Fruit fly (Drosophila melanogaster) whole organism, prepupa: ENCODE measurements around the gene CG5180.
A peak's percentile ranks its signal among the peaks of the same experiment; 100 is the strongest.

Source experiments
- Blimp-1 ChIP-seq: fragments of 200-800 bp; sonication (Bioruptor generic); optimal IDR thresholded peaks from 3 replicates; lab custom pipeline; 2017; ENCODE audit warnings: missing biosample characterization, missing genetic modification characterization, mild to moderate bottlenecking, moderate library complexity, missing genetic modification reagents
- CG10669 ChIP-seq: fragments of 200-800 bp; sonication (Bioruptor generic); optimal IDR thresholded peaks from 3 replicates; lab custom pipeline; 2018; ENCODE audit warnings: missing biosample characterization, mild to moderate bottlenecking, missing genetic modification characterization, moderate library complexity
- CG11294 ChIP-seq: fragments of 200-800 bp; sonication (Bioruptor generic); IDR thresholded peaks from 2 replicates; pipeline ENCODE4 v1.3.6; 2022; ENCODE audit warnings: missing biosample characterization, missing genetic modification characterization
- CG11762 ChIP-seq: fragments of 200-800 bp; sonication (Bioruptor generic); optimal IDR thresholded peaks from 3 replicates; lab custom pipeline; 2016; ENCODE audit warnings: missing biosample characterization, missing genetic modification characterization; ENCODE audit not compliant: insufficient read depth
- CG11902 ChIP-seq: fragments of 200-800 bp; sonication (Bioruptor generic); optimal IDR thresholded peaks from 3 replicates; lab custom pipeline; 2016; ENCODE audit warnings: missing biosample characterization, missing genetic modification characterization
- CG15336 ChIP-seq: fragments of 200-800 bp; sonication (Bioruptor generic); IDR thresholded peaks from 2 replicates; pipeline ENCODE4 v1.3.6; 2022; ENCODE audit warnings: missing biosample characterization, missing genetic modification characterization
- CG1621 ChIP-seq: fragments of 200-800 bp; sonication (Bioruptor generic); optimal IDR thresholded peaks from 3 replicates; lab custom pipeline; 2018; ENCODE audit warnings: missing biosample characterization, mild to moderate bottlenecking, missing genetic modification characterization
- CG16779 ChIP-seq: fragments of 200-800 bp; sonication (Bioruptor generic); optimal IDR thresholded peaks from 3 replicates; lab custom pipeline; 2017; ENCODE audit warnings: missing biosample characterization, mild to moderate bottlenecking, missing genetic modification characterization
- CG3032 ChIP-seq: fragments of 200-800 bp; optimal IDR thresholded peaks from 2 replicates; lab custom pipeline; 2019; ENCODE audit warnings: missing biosample characterization, mild to moderate bottlenecking, missing genetic modification characterization, moderate library complexity
- CG3919 ChIP-seq: fragments of 200-800 bp; sonication (Bioruptor generic); optimal IDR thresholded peaks from 3 replicates; lab custom pipeline; 2016; ENCODE audit warnings: missing biosample characterization, missing genetic modification characterization
- CG4318 ChIP-seq: fragments of 200-800 bp; sonication (Bioruptor generic); optimal IDR thresholded peaks from 3 replicates; lab custom pipeline; 2017; ENCODE audit warnings: missing biosample characterization, mild to moderate bottlenecking, missing genetic modification characterization
- CG6163 ChIP-seq: fragments of 200-800 bp; sonication (Bioruptor generic); IDR thresholded peaks from 3 replicates; pipeline ENCODE4 v1.3.6; 2022; ENCODE audit warnings: missing biosample characterization, missing genetic modification characterization
- CG6276 ChIP-seq: fragments of 200-800 bp; sonication (Bioruptor generic); optimal IDR thresholded peaks from 2 replicates; lab custom pipeline; 2017; ENCODE audit warnings: missing biosample characterization, mild to moderate bottlenecking, missing genetic modification characterization
- CG6792 ChIP-seq: fragments of 200-800 bp; sonication (Bioruptor generic); optimal IDR thresholded peaks from 3 replicates; lab custom pipeline; 2016; ENCODE audit warnings: missing biosample characterization, missing genetic modification characterization
- CG6808 ChIP-seq: fragments of 200-800 bp; sonication (Bioruptor generic); optimal IDR thresholded peaks from 3 replicates; lab custom pipeline; 2017; ENCODE audit warnings: missing biosample characterization, missing genetic modification characterization, mild to moderate bottlenecking, moderate library complexity, missing genetic modification reagents
- CG6854 ChIP-seq: fragments of 200-800 bp; sonication (Bioruptor generic); optimal IDR thresholded peaks from 2 replicates; lab custom pipeline; 2017; ENCODE audit warnings: missing biosample characterization, mild to moderate bottlenecking, missing genetic modification characterization
- CG7368 ChIP-seq: fragments of 200-800 bp; sonication (Bioruptor generic); optimal IDR thresholded peaks from 3 replicates; lab custom pipeline; 2016; ENCODE audit warnings: missing biosample characterization, missing genetic modification characterization
- CG8119 ChIP-seq: fragments of 200-800 bp; sonication (Bioruptor generic); IDR thresholded peaks from 3 replicates; pipeline ENCODE4 v1.3.6; 2022; ENCODE audit warnings: missing biosample characterization, missing genetic modification characterization
- CG8319 ChIP-seq: fragments of 200-800 bp; sonication (Bioruptor generic); optimal IDR thresholded peaks from 3 replicates; lab custom pipeline; 2016; ENCODE audit warnings: missing biosample characterization, missing genetic modification characterization
- CG8632 ChIP-seq: fragments of 200-800 bp; sonication (Bioruptor generic); optimal IDR thresholded peaks from 3 replicates; lab custom pipeline; 2016; ENCODE audit warnings: missing biosample characterization, missing genetic modification characterization
- CG9139 ChIP-seq: fragments of 200-800 bp; sonication (Bioruptor generic); optimal IDR thresholded peaks from 3 replicates; lab custom pipeline; 2017; ENCODE audit warnings: missing biosample characterization, mild to moderate bottlenecking, missing genetic modification characterization
- Eip75B ChIP-seq: fragments of 200-800 bp; sonication (Bioruptor generic); optimal IDR thresholded peaks from 3 replicates; lab custom pipeline; 2016; ENCODE audit warnings: missing biosample characterization, missing genetic modification characterization
- Eip78C ChIP-seq: fragments of 200-800 bp; sonication (Bioruptor generic); peaks from one replicate; lab custom pipeline; 2016; ENCODE audit warnings: missing biosample characterization, missing genetic modification characterization
- Eip93F ChIP-seq: fragments of 200-800 bp; sonication (Bioruptor generic); optimal IDR thresholded peaks from 2 replicates; lab custom pipeline; 2016; ENCODE audit warnings: missing biosample characterization, mild to moderate bottlenecking, missing genetic modification characterization
- Ets21C ChIP-seq: fragments of 200-800 bp; sonication (Bioruptor generic); optimal IDR thresholded peaks from 3 replicates; lab custom pipeline; 2016; ENCODE audit warnings: missing biosample characterization, missing genetic modification characterization
- Ets96B ChIP-seq: fragments of 200-800 bp; optimal IDR thresholded peaks from 2 replicates; lab custom pipeline; 2019; ENCODE audit warnings: missing biosample characterization, mild to moderate bottlenecking, missing genetic modification characterization, moderate library complexity
- Hr4 ChIP-seq: fragments of 200-800 bp; sonication (Bioruptor generic); optimal IDR thresholded peaks from 3 replicates; lab custom pipeline; 2016; ENCODE audit warnings: missing biosample characterization, missing genetic modification characterization
- Lpt ChIP-seq: fragments of 200-800 bp; sonication (Bioruptor generic); optimal IDR thresholded peaks from 3 replicates; lab custom pipeline; 2016; ENCODE audit warnings: missing biosample characterization, missing genetic modification characterization
- Met ChIP-seq: fragments of 200-800 bp; sonication (Bioruptor generic); optimal IDR thresholded peaks from 3 replicates; lab custom pipeline; 2016; ENCODE audit warnings: missing biosample characterization, missing genetic modification characterization
- OdsH ChIP-seq: fragments of 200-800 bp; sonication (Bioruptor generic); optimal IDR thresholded peaks from 3 replicates; lab custom pipeline; 2016; ENCODE audit warnings: missing biosample characterization, missing genetic modification characterization
- Smox ChIP-seq: fragments of 200-800 bp; sonication (Bioruptor generic); optimal IDR thresholded peaks from 3 replicates; lab custom pipeline; 2016; ENCODE audit warnings: missing biosample characterization, missing genetic modification characterization
- Sox14 ChIP-seq: fragments of 200-800 bp; sonication (Bioruptor generic); optimal IDR thresholded peaks from 3 replicates; lab custom pipeline; 2016; ENCODE audit warnings: missing biosample characterization, missing genetic modification characterization
- Sox15 ChIP-seq: fragments of 200-800 bp; sonication (Bioruptor generic); optimal IDR thresholded peaks from 3 replicates; lab custom pipeline; 2016; ENCODE audit warnings: missing biosample characterization, missing genetic modification characterization
- achi ChIP-seq: fragments of 200-800 bp; sonication (Bioruptor generic); optimal IDR thresholded peaks from 3 replicates; lab custom pipeline; 2016; ENCODE audit warnings: missing biosample characterization, missing genetic modification characterization
- acj6 ChIP-seq: fragments of 200-800 bp; sonication (Bioruptor generic); optimal IDR thresholded peaks from 3 replicates; lab custom pipeline; 2016; ENCODE audit warnings: missing biosample characterization, missing genetic modification characterization
- cyc ChIP-seq: fragments of 200-800 bp; sonication (Bioruptor generic); optimal IDR thresholded peaks from 3 replicates; lab custom pipeline; 2016; ENCODE audit warnings: missing biosample characterization, missing genetic modification characterization
- dac ChIP-seq: fragments of 200-800 bp; sonication (Bioruptor generic); optimal IDR thresholded peaks from 2 replicates; lab custom pipeline; 2017; ENCODE audit warnings: missing biosample characterization, mild to moderate bottlenecking, missing genetic modification characterization
- eg ChIP-seq: fragments of 200-800 bp; sonication (Bioruptor generic); IDR thresholded peaks from 3 replicates; pipeline ENCODE4 v1.3.6; 2022; ENCODE audit warnings: missing biosample characterization, missing genetic modification characterization
- esn ChIP-seq: fragments of 200-800 bp; sonication (Bioruptor generic); optimal IDR thresholded peaks from 2 replicates; lab custom pipeline; 2016; ENCODE audit warnings: missing biosample characterization, mild to moderate bottlenecking, missing genetic modification characterization, moderate library complexity
- fd59A ChIP-seq: fragments of 200-800 bp; sonication (Bioruptor generic); optimal IDR thresholded peaks from 2 replicates; lab custom pipeline; 2017; ENCODE audit warnings: missing biosample characterization, mild to moderate bottlenecking, missing genetic modification characterization, missing genetic modification reagents
- fkh ChIP-seq: fragments of 200-800 bp; sonication (Bioruptor generic); optimal IDR thresholded peaks from 3 replicates; lab custom pipeline; 2017; ENCODE audit warnings: missing biosample characterization, mild to moderate bottlenecking, missing genetic modification characterization, moderate library complexity
- net ChIP-seq: fragments of 200-800 bp; sonication (Bioruptor generic); optimal IDR thresholded peaks from 3 replicates; lab custom pipeline; 2016; ENCODE audit warnings: missing biosample characterization, missing genetic modification characterization
- pdm3 ChIP-seq: fragments of 200-800 bp; sonication (Bioruptor generic); optimal IDR thresholded peaks from 3 replicates; lab custom pipeline; 2016; ENCODE audit warnings: missing biosample characterization, missing genetic modification characterization
- salr ChIP-seq, 2 experiments: fragments of 200-800 bp; sonication (Bioruptor generic); optimal IDR thresholded peaks; 3 replicates each; lab custom pipeline; 2016 to 2018; ENCODE audit warnings: missing biosample characterization in 2 of 2, missing genetic modification characterization in 2 of 2, mild to moderate bottlenecking in 1 of 2
- spab ChIP-seq: fragments of 200-800 bp; sonication (Bioruptor generic); optimal IDR thresholded peaks from 2 replicates; lab custom pipeline; 2017; ENCODE audit warnings: missing biosample characterization, mild to moderate bottlenecking, missing genetic modification characterization, missing genetic modification reagents
- ss ChIP-seq, 2 experiments: fragments of 200-800 bp; sonication (Bioruptor generic); optimal IDR thresholded peaks; 2 replicates in 1 of 2; 3 replicates in 1 of 2; lab custom pipeline; 2017 to 2018; ENCODE audit warnings: mild to moderate bottlenecking in 2 of 2, missing biosample characterization in 2 of 2, missing genetic modification characterization in 2 of 2, moderate library complexity in 1 of 2
- svp ChIP-seq: fragments of 200-800 bp; sonication (Bioruptor generic); peaks from one replicate; lab custom pipeline; 2016; ENCODE audit warnings: missing biosample characterization, missing genetic modification characterization
- topi ChIP-seq: fragments of 200-800 bp; sonication (Bioruptor generic); optimal IDR thresholded peaks from 3 replicates; lab custom pipeline; 2016; ENCODE audit warnings: missing biosample characterization, missing genetic modification characterization

The CG5180 gene

DNA sequence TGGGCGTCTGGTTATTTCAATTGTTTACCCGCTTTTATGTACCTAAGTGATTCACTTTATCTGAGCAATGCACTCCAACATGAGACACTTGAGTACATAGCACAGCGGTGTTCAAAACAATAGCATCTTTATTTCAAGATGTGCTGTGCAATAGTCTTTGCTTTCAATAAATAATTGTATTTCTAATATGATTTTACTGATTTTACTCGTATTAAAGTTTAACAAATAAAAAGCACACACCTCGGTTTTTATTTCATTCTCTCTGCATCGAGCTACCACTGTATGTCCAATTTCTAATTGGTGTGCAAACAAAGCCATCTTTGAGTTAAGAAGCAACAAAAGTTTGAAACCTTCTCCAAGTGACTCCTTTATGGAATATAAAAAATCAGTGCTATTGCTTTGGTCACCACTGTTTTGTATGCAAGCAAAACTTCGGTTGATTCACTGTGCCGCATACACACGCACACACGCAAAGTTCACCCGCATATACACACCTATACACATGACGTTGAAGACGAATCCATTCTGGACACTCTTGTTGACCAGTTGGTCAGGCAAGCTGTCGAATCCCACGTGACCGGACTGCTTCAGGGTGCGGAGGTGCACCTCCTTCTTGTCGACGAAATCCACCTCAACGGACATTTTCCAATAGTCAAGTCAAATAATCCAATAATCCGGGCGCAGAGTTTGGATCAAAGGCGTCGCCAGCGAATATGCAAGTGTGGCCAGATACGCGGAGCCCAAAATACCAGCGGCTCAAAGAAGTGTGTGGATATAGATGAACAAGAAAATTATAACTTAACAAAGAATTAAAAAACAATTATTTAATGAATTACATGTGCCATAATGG lies 30.1 kb downstream of the CG5180 start, which contains the start of gene Septin2 (continued):
- TF ChIP-seq CG16779 = peak; percentile 81
- TF ChIP-seq Eip78C = peak; percentile 99
- TF ChIP-seq CG6808 = peak; percentile 93
- peak; percentile 92 for TF ChIP-seq cyc (GFP tag; lab: Kevin White, UChicago)
- peak; percentile 93 for TF ChIP-seq CG6792
- TF ChIP-seq svp (GFP tag; lab: Kevin White, UChicago) = peak; percentile 97
- peak; percentile 80 for TF ChIP-seq Eip93F (GFP tag; lab: Kevin White, UChicago)
- peak; percentile 94 for TF ChIP-seq CG8632 (GFP tag; lab: Kevin White, UChicago)
- peak; percentile 92 for TF ChIP-seq achi
- TF ChIP-seq Met (GFP tag; lab: Kevin White, UChicago) = peak; percentile 96
- peak; percentile 92 for TF ChIP-seq CG8319 (GFP tag; lab: Kevin White, UChicago)
- peak; percentile 94 for TF ChIP-seq CG8119
- TF ChIP-seq spab (GFP tag; lab: Kevin White, UChicago) = peak; percentile 90
- TF ChIP-seq OdsH (GFP tag; lab: Kevin White, UChicago) = peak; percentile 94
- peak; percentile 96 for TF ChIP-seq Hr4 (GFP tag; lab: Kevin White, UChicago)
- peak; percentile 87 for TF ChIP-seq Ets21C (GFP tag; lab: Kevin White, UChicago)
- peak; percentile 93 for TF ChIP-seq Sox14 (GFP tag; lab: Kevin White, UChicago)
- TF ChIP-seq topi (GFP tag; lab: Kevin White, UChicago) = peak; percentile 96
- TF ChIP-seq pdm3 (GFP tag; lab: Kevin White, UChicago) = peak; percentile 93
- TF ChIP-seq CG6163 (GFP tag; lab: Robert Waterston, UW) = peak; percentile 78
- TF ChIP-seq CG6854 (GFP tag; lab: Kevin White, UChicago) = peak; percentile 91
- peak; percentile 82 for TF ChIP-seq eg (GFP tag; lab: Robert Waterston, UW)
- TF ChIP-seq CG7368 = peak; percentile 91
- TF ChIP-seq CG11902 (GFP tag; lab: Kevin White, UChicago) = peak; percentile 85
- peak; percentile 96 for TF ChIP-seq CG6276 (GFP tag; lab: Kevin White, UChicago)
- peak; percentile 77 for TF ChIP-seq CG1621 (tag; lab: Kevin White, UChicago)
- TF ChIP-seq CG4318 (GFP tag; lab: Kevin White, UChicago) = no peak
- peak; percentile 94 for TF ChIP-seq Smox (GFP tag; lab: Kevin White, UChicago)
- TF ChIP-seq Ets96B (tag; lab: Kevin White, UChicago) = peak; percentile 89
- peak; percentile 94 for TF ChIP-seq net (GFP tag; lab: Kevin White, UChicago)
- peak; percentile 96 for TF ChIP-seq esn (GFP tag; lab: Kevin White, UChicago)
- TF ChIP-seq, all 60 proteins: peak for 58

DNA sequence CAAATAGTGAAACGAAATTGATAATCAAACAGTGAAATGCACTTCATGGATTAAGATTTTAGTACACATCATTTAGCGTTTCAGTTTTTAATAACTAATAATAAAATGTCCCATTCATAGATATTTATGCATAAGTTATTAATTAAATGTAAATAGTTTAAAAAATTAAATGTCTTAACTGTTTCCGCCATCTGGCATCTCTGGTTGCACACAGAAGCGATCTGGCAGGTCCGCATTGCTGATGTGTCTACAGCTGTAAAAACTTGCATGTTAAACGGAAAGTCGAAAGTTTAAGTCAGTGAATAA lies 30.7 kb downstream of the CG5180 start, which contains the start of gene Srp72:
Gene Srp72, plus strand, starts transcription at position 232 of the 306 bp plus-strand sequence.
- TF ChIP-seq Lpt (GFP tag; lab: Kevin White, UChicago) (peak; percentile 35), CG7368 (peak; percentile 35), CG15336 (GFP tag; lab: Robert Waterston, UW) (peak; percentile 34; the same call in 1 of the 2 replicates), CG11294 (GFP tag; lab: Robert Waterston, UW) (peak; percentile 8; the same call in 1 of the 2 replicates), CG6163 (GFP tag; lab: Robert Waterston, UW) (no peak), Hr4 (GFP tag; lab: Kevin White, UChicago) (peak; percentile 59), acj6 (GFP tag; lab: Kevin White, UChicago) (peak; percentile 58), Sox15 (GFP tag; lab: Kevin White, UChicago) (peak; percentile 40), fkh (peak; percentile 13), Eip75B (peak; percentile 40), fd59A (no peak), ss (GFP tag; optimal IDR thresholded peaks at IDR 0.05; lab: Kevin White, UChicago) (peak in 1 of 2 experiments; percentile 15), topi (GFP tag; lab: Kevin White, UChicago) (peak; percentile 45), Smox (GFP tag; lab: Kevin White, UChicago) (peak; percentile 53), CG10669 (GFP tag; lab: Kevin White, UChicago) (peak; percentile 41), CG8319 (GFP tag; lab: Kevin White, UChicago) (peak; percentile 54), CG11762 (GFP tag; lab: Kevin White, UChicago) (no peak), CG6808 (peak; percentile 41), salr (GFP tag; optimal IDR thresholded peaks at IDR 0.05; lab: Kevin White, UChicago) (no peak), CG3032 (peak; percentile 28), dac (GFP tag; lab: Kevin White, UChicago) (no peak), CG9139 (GFP tag; lab: Kevin White, UChicago) (no peak), CG3919 (GFP tag; lab: Kevin White, UChicago) (peak; percentile 52), CG1621 (tag; lab: Kevin White, UChicago) (no peak), Blimp-1 (no peak), pdm3 (GFP tag; lab: Kevin White, UChicago) (peak; percentile 55), OdsH (GFP tag; lab: Kevin White, UChicago) (peak; percentile 54)
